Worm (Caenorhabditis elegans) whole organism, midembryonic: ENCODE measurements around the gene acly-2.
"Not testable (repeated sequence)": the region's sequence is repeated elsewhere in the genome, so short reads cannot be mapped to it uniquely, and the experiment has no call there.

ENCODE experiments used
- klf-2 ChIP-seq: fragments of 200-800 bp; sonication (Bioruptor generic); conservative IDR thresholded peaks from 2 replicates; pipeline ENCODE4 v1.3.6; 2022; ENCODE audit warnings: missing genetic modification reagents, missing genetic modification characterization, missing compliant biosample characterization
- ztf-29 ChIP-seq: fragments of 200-800 bp; sonication (Bioruptor generic); IDR thresholded peaks from 2 replicates; pipeline ENCODE4 v1.3.6; 2022; ENCODE audit warnings: missing genetic modification reagents, missing genetic modification characterization, missing compliant biosample characterization

DNA sequence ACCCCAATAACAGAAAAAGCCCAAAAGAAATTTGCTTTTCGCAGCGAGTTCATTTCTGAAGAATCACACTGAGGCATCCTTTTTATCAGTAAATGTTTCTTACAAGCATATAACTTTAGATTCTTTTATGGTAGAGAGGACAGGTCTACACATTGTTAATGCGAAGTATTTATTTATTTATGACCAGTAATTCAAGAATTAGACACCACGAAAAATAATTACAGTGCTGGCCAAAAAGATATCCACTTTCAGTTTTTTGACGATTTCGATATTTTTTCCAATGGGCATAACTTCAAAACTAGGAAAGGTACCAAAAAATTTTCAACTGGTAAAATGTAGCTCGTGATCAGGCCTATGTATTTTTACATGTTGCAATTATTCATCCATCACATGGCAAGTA, 18.5 kb downstream of the acly-2 start, which contains the start of gene clec-225:
- not testable (repeated sequence) for TF ChIP-seq klf-2, ztf-29 (GFP tag; lab: Robert Waterston, UW)
